Worm (Caenorhabditis elegans) whole organism, L2 larva: ENCODE data around the gene ZK867.2.

Experiments
- egl-27 ChIP-seq: sonication (generic microtip); optimal IDR thresholded peaks from 3 replicates; lab custom pipeline; 2017; ENCODE audit warnings: missing biosample characterization, missing genetic modification reagents, missing genetic modification characterization
- elt-3 ChIP-seq: sonication (generic microtip); optimal IDR thresholded peaks from 2 replicates; lab custom pipeline; 2017; ENCODE audit warnings: missing biosample characterization, missing genetic modification characterization
- lin-39 ChIP-seq: fragments of 150-350 bp; optimal IDR thresholded peaks from 2 replicates; lab custom pipeline; 2014; ENCODE audit warnings: missing biosample characterization, missing genetic modification reagents, missing genetic modification characterization
- nhr-25 ChIP-seq: fragments of 150-350 bp; sonication (generic microtip); optimal IDR thresholded peaks from 3 replicates; lab custom pipeline; 2014; ENCODE audit warnings: missing biosample characterization, missing genetic modification characterization
- peb-1 ChIP-seq: fragments of 150-350 bp; optimal IDR thresholded peaks from 2 replicates; lab custom pipeline; 2014; ENCODE audit warnings: missing biosample characterization, missing genetic modification characterization
- snpc-4 ChIP-seq: fragments of 150-350 bp; optimal IDR thresholded peaks from 2 replicates; lab custom pipeline; 2014; ENCODE audit warnings: missing biosample characterization, missing genetic modification characterization
- ztf-4 ChIP-seq: fragments of 150-350 bp; optimal IDR thresholded peaks from 2 replicates; lab custom pipeline; 2014; ENCODE audit warnings: missing biosample characterization, missing genetic modification characterization

DNA sequence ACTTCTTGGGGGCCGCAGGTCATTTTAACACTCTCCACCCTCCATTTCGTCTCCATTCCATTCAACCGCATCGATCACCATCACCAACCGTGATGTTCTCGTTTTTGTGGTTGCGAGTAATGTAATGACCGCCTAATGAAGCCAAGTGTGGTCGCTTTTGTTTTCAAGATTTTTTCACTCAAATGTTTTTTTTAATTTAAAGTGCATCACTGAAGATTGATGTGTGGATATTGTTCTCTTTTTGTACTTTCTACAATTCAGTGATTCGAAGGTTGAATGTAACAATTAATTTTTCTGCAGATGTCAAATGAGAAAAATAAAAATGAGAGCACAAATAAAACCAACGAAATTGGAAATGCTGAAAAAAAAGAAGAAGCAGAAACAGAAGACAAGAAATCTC, 47.8 kb upstream of the ZK867.2 start, which contains the start of gene pgp-10:
- TF ChIP-seq egl-27 (no peak), nhr-25 (tag; lab: Kevin White, UChicago) (no peak), snpc-4 (tag; lab: Kevin White, UChicago) (no peak), peb-1 (tag; lab: Kevin White, UChicago) (no peak), ztf-4 (tag; lab: Kevin White, UChicago) (no peak), lin-39 (no peak), elt-3 (no peak)
